Worm (Caenorhabditis elegans): ENCODE measurements around the gene F15H10.9.

F15H10.9 gene

ce11 chrV:10460685-10461084 lies 46.2 kb upstream of the F15H10.9 start:
- TF ChIP-seq ztf-4 (tag; optimal IDR thresholded peaks at IDR 0.05) (no peak), nhr-85 (tag) (peak; percentile 90), grh-1 (GFP tag; IDR thresholded peaks at IDR 0.05) (peak; percentile 24; the same call in 1 of the 2 replicates), egl-27 (tag; optimal IDR thresholded peaks at IDR 0.05) (no peak), nhr-20 (tag; optimal IDR thresholded peaks at IDR 0.05) (peak; percentile 31), lin-14 (GFP tag; optimal IDR thresholded peaks at IDR 0.05) (peak; percentile 74), snu-23 (GFP tag; optimal IDR thresholded peaks at IDR 0.05) (peak; percentile 30), elt-3 (tag; optimal IDR thresholded peaks at IDR 0.05) (peak in 3 of 6 experiments; percentile 25 to 86 (median 69)), nhr-71 (tag; optimal IDR thresholded peaks at IDR 0.05) (peak; percentile 37), lsy-2 (tag; optimal IDR thresholded peaks at IDR 0.05) (peak in 1 of 2 experiments; percentile 29), blmp-1 (tag; optimal IDR thresholded peaks at IDR 0.05) (peak; percentile 70), mef-2 (tag; optimal IDR thresholded peaks at IDR 0.05) (no peak)

- TF ChIP-seq fkh-4 (tag; optimal IDR thresholded peaks at IDR 0.05; ENCODE audit: borderline replicate concordance): no peak
- no peak for TF ChIP-seq fkh-8 (tag; optimal IDR thresholded peaks at IDR 0.05)
- TF ChIP-seq mef-2 (tag; optimal IDR thresholded peaks at IDR 0.05): no peak
- TF ChIP-seq nhr-84 (tag; optimal IDR thresholded peaks at IDR 0.05): no peak
- no peak for TF ChIP-seq hpl-2 (GFP tag; optimal IDR thresholded peaks at IDR 0.05)
- TF ChIP-seq sptf-1 (tag; optimal IDR thresholded peaks at IDR 0.05): no peak
Measured at ce11 chrV:10457247-10457646, 42.7 kb upstream of the F15H10.9 start, which contains the start of gene F22E12.1. Gene F22E12.1 (minus strand): TSS chrV:10457347.

- TF ChIP-seq pqm-1 (tag; optimal IDR thresholded peaks at IDR 0.05) (no peak), rnt-1 (tag; optimal IDR thresholded peaks at IDR 0.05) (peak; percentile 25), lir-3 (tag; optimal IDR thresholded peaks at IDR 0.05; ENCODE audit: poor library complexity) (no peak), nhr-90 (tag; optimal IDR thresholded peaks at IDR 0.05; ENCODE audit: poor library complexity) (no peak)
Measured at ce11 chrV:10453466-10453865, 39.0 kb upstream of the F15H10.9 start, which contains the start of gene Y32F6A.5. Gene Y32F6A.5 (minus strand): TSS chrV:10453605.

ce11 chrV:10441135-10442024 lies 26.9 kb upstream of the F15H10.9 start, which contains the start of gene pap-1:
Gene pap-1 (plus strand): TSS chrV:10441974.
- TF ChIP-seq nhr-20 (tag; optimal IDR thresholded peaks at IDR 0.05) (no peak), irx-1 (tag; optimal IDR thresholded peaks at IDR 0.05) (peak; percentile 64), dsc-1 (tag; optimal IDR thresholded peaks at IDR 0.05) (peak; percentile 21), skn-1 (tag; optimal IDR thresholded peaks at IDR 0.05) (no peak), lsy-2 (tag; optimal IDR thresholded peaks at IDR 0.05) (peak; percentile 6 to 32), fkh-10 (GFP tag; optimal IDR thresholded peaks at IDR 0.05) (no peak), mdl-1 (tag; optimal IDR thresholded peaks at IDR 0.05) (peak in 1 of 2 experiments; percentile 40), ces-1 (GFP tag; optimal IDR thresholded peaks at IDR 0.05) (no peak), ztf-4 (tag; optimal IDR thresholded peaks at IDR 0.05) (no peak), isw-1 (GFP tag; IDR thresholded peaks at IDR 0.05) (no peak; the same call in 1 of the 2 replicates), unc-130 (tag; optimal IDR thresholded peaks at IDR 0.05) (no peak), vab-15 (tag; optimal IDR thresholded peaks at IDR 0.05) (no peak), lin-14 (GFP tag; optimal IDR thresholded peaks at IDR 0.05) (peak; percentile 21), swsn-7 (tag; optimal IDR thresholded peaks at IDR 0.05) (peak; percentile 26), nhr-85 (tag) (peak; percentile 79), xbp-1 (tag; optimal IDR thresholded peaks at IDR 0.05) (peak; percentile 26), zip-4 (GFP tag; optimal IDR thresholded peaks at IDR 0.05) (no peak), lir-3 (tag; optimal IDR thresholded peaks at IDR 0.05; ENCODE audit: poor library complexity) (peak; percentile 71), rnt-1 (tag; optimal IDR thresholded peaks at IDR 0.05) (peak; percentile 78), pax-3 (tag; optimal IDR thresholded peaks at IDR 0.05) (peak; percentile 26), nhr-47 (tag; optimal IDR thresholded peaks at IDR 0.05) (peak; percentile 43), efl-1 (optimal IDR thresholded peaks at IDR 0.05) (peak; percentile 62 to 78), efl-1 (GFP tag; optimal IDR thresholded peaks at IDR 0.05 in 1 of 2) (peak; percentile 22 to 72), elt-2 (tag; optimal IDR thresholded peaks at IDR 0.05) (peak; percentile 3), fkh-4 (tag; optimal IDR thresholded peaks at IDR 0.05; ENCODE audit: borderline replicate concordance) (peak; percentile 45), nhr-237 (tag; optimal IDR thresholded peaks at IDR 0.05) (no peak), dpl-1 (GFP tag; optimal IDR thresholded peaks at IDR 0.05) (peak; percentile 14 to 32 (median 19)), elt-3 (tag; optimal IDR thresholded peaks at IDR 0.05) (no peak), alr-1 (tag; optimal IDR thresholded peaks at IDR 0.05; ENCODE audit: borderline replicate concordance) (no peak), mep-1 (tag; optimal IDR thresholded peaks at IDR 0.05) (peak; percentile 61), nhr-71 (tag; optimal IDR thresholded peaks at IDR 0.05) (peak; percentile 55), ceh-90 (tag; optimal IDR thresholded peaks at IDR 0.05) (peak; percentile 76)
